Worm (Caenorhabditis elegans): ENCODE data around the gene F27D9.2.
A peak's percentile ranks its signal among the peaks of the same experiment; 100 is the strongest.

Gene F27D9.2

DNA sequence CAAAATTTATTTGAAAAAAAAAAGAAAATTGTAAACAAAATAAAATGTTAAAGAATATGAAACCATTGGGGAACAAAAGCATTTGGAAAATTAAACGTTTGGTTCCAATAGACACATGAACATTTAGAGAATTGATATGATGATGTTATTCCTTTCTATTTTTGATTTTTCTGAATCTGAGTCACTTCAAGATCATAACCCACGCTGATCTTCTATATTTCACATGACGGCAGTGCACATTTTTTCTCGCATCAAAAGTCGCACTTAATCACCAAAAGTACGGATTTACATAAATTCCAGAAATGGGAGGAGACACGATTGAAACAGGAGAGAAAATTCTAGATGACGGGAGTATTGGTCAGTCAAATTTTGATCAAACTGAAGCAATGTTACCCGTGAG lies at the start of gene F27D9.2:
TSS of gene F27D9.2 (plus strand) at position 301 of the 400 bp plus-strand sequence.
- TF ChIP-seq zip-5 (tag; optimal IDR thresholded peaks at IDR 0.05) (no peak), pqm-1 (tag; optimal IDR thresholded peaks at IDR 0.05) (no peak), hlh-8 (tag; optimal IDR thresholded peaks at IDR 0.05) (no peak), fkh-10 (GFP tag; optimal IDR thresholded peaks at IDR 0.05) (no peak), T23F11.4 (GFP tag; optimal IDR thresholded peaks at IDR 0.05) (no peak), ceh-48 (tag; optimal IDR thresholded peaks at IDR 0.05) (no peak), ceh-22 (tag; optimal IDR thresholded peaks at IDR 0.05) (no peak), ceh-34 (tag; optimal IDR thresholded peaks at IDR 0.05) (no peak), syd-9 (tag; optimal IDR thresholded peaks at IDR 0.05) (no peak), eyg-1 (tag; optimal IDR thresholded peaks at IDR 0.05) (no peak), hlh-6 (tag; optimal IDR thresholded peaks at IDR 0.05) (no peak), sox-4 (tag; optimal IDR thresholded peaks at IDR 0.05) (no peak), ets-4 (tag; optimal IDR thresholded peaks at IDR 0.05) (no peak), ceh-30 (tag; optimal IDR thresholded peaks at IDR 0.05) (no peak), Y22D7AL.16 (tag; optimal IDR thresholded peaks at IDR 0.05) (no peak), sdc-2 (tag; optimal IDR thresholded peaks at IDR 0.05) (no peak), pax-1 (tag; optimal IDR thresholded peaks at IDR 0.05) (no peak), C38D4.7 (GFP tag; optimal IDR thresholded peaks at IDR 0.05) (no peak), fkh-6 (tag; optimal IDR thresholded peaks at IDR 0.05) (no peak), hlh-13 (GFP tag; optimal IDR thresholded peaks at IDR 0.05) (no peak)

DNA sequence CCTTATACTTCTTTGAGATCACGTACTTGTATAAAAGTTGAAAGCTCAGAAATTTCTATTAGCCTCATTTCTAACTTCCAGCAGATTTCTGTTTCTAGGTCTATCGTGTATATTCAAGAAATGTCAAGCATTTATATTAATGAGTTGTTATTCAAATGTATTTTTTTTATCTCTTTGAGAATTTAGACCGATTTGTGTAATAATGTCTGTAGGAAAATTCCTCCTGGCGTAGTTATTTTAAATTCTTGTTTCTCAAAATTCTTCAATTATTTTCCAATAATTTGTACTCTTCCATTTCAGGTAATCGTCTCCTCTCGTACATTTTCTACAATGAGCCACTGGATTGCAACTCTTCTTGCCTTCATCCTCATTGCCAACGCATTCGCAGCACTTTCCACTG lies 45.4 kb upstream of the F27D9.2 start, which contains the start of gene nlp-61:
TSS of gene nlp-61 (plus strand) at position 301 of the 400 bp plus-strand sequence.
- no peak for TF ChIP-seq ets-4 (tag; optimal IDR thresholded peaks at IDR 0.05)
- no peak for TF ChIP-seq hlh-6 (tag; optimal IDR thresholded peaks at IDR 0.05)
- no peak for TF ChIP-seq elt-2 (tag; optimal IDR thresholded peaks at IDR 0.05)
- no peak for TF ChIP-seq gmeb-2 (tag; optimal IDR thresholded peaks at IDR 0.05)
- no peak for TF ChIP-seq ttx-3 (tag; optimal IDR thresholded peaks at IDR 0.05)
- no peak for TF ChIP-seq unc-55 (GFP tag; optimal IDR thresholded peaks at IDR 0.05)
- TF ChIP-seq odd-2 (tag; optimal IDR thresholded peaks at IDR 0.05): no peak
- TF ChIP-seq ceh-34 (tag; optimal IDR thresholded peaks at IDR 0.05): no peak
- no peak for TF ChIP-seq ceh-24 (tag; optimal IDR thresholded peaks at IDR 0.05)
- TF ChIP-seq tbx-7 (tag; optimal IDR thresholded peaks at IDR 0.05): no peak
- TF ChIP-seq unc-42 (tag; optimal IDR thresholded peaks at IDR 0.05): no peak
- TF ChIP-seq lim-6 (tag; optimal IDR thresholded peaks at IDR 0.05): no peak
- no peak for TF ChIP-seq pag-3 (tag; optimal IDR thresholded peaks at IDR 0.05; ENCODE audit: borderline replicate concordance)
- TF ChIP-seq lin-11 (tag; optimal IDR thresholded peaks at IDR 0.05): no peak
- TF ChIP-seq Y22D7AL.16 (tag; optimal IDR thresholded peaks at IDR 0.05): no peak
- TF ChIP-seq ceh-6 (GFP tag; optimal IDR thresholded peaks at IDR 0.05): no peak
- TF ChIP-seq sox-4 (tag; optimal IDR thresholded peaks at IDR 0.05): no peak
- no peak for TF ChIP-seq ceh-30 (tag; optimal IDR thresholded peaks at IDR 0.05)
- no peak for TF ChIP-seq sdc-2 (tag; optimal IDR thresholded peaks at IDR 0.05)

DNA sequence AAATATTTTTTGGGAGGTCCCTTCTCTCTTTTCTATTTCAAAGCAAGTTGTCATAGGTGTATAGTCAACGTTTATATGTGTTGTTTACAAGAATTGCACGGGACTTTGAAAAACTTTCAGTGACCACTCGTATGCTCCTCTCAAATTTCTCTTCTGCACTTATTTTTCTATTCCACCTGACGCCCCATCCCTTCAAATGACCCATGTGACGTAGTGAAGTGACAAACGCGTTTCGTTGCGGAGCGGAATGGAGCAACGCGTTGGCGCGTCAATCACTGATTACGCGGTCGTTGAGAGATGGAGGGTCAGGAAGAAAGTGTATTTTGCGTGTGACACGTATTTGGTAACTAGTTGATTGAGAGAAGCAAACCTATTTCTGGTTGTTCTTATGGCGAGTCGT lies 36.8 kb upstream of the F27D9.2 start:
- TF ChIP-seq eyg-1 (tag; optimal IDR thresholded peaks at IDR 0.05): no peak
- TF ChIP-seq unc-55 (GFP tag; optimal IDR thresholded peaks at IDR 0.05): peak; percentile 68

DNA sequence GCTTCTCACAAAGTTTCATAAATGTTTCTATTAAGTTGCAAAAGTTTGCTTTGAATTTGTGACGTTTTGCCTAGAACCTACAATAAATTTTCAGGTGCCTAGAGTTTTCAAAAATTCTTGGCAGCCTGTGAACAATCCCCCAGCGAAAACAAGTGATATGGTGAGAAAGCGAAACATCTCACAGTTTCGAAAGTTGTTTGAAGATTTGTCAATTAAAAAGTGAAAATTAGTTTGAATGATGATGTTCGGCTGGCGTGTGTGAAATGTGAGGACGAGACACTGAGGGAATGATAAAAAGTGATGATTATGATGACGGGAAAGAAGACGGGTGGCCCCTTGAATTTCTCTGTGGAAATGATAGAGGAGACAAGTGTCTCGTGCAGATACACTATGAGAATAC lies 34.0 kb upstream of the F27D9.2 start:
- no peak for TF ChIP-seq F13H6.1 (tag; optimal IDR thresholded peaks at IDR 0.05)
- no peak for TF ChIP-seq hlh-6 (tag; optimal IDR thresholded peaks at IDR 0.05)
- TF ChIP-seq ceh-48 (tag; optimal IDR thresholded peaks at IDR 0.05): no peak
- TF ChIP-seq C08G9.2 (tag; optimal IDR thresholded peaks at IDR 0.05): no peak
- TF ChIP-seq ahr-1 (tag; optimal IDR thresholded peaks at IDR 0.05): no peak
- no peak for TF ChIP-seq gmeb-2 (tag; optimal IDR thresholded peaks at IDR 0.05)
- TF ChIP-seq C38D4.7 (GFP tag; optimal IDR thresholded peaks at IDR 0.05): no peak
- TF ChIP-seq sox-2 (GFP tag; IDR thresholded peaks at IDR 0.05): no peak
- no peak for TF ChIP-seq ceh-19 (GFP tag; optimal IDR thresholded peaks at IDR 0.05)
- no peak for TF ChIP-seq odd-2 (tag; optimal IDR thresholded peaks at IDR 0.05)
- TF ChIP-seq pros-1 (tag; optimal IDR thresholded peaks at IDR 0.05): no peak
- TF ChIP-seq fax-1 (tag; optimal IDR thresholded peaks at IDR 0.05): no peak
- no peak for TF ChIP-seq ceh-45 (GFP tag; IDR thresholded peaks at IDR 0.05)
- no peak for TF ChIP-seq hlh-30 (tag; optimal IDR thresholded peaks at IDR 0.05; ENCODE audit: insufficient read depth)
